Fruit fly (Drosophila melanogaster): ENCODE results near the gene rudhira.

- TF ChIP-seq EcR (GFP tag; optimal IDR thresholded peaks at IDR 0.05): no peak
- TF ChIP-seq Dll (optimal IDR thresholded peaks at IDR 0.05): no peak
- TF ChIP-seq psq (optimal IDR thresholded peaks at IDR 0.05): no peak
- no peak for TF ChIP-seq pan (optimal IDR thresholded peaks at IDR 0.05)
- TF ChIP-seq usp (GFP tag; optimal IDR thresholded peaks at IDR 0.05): no peak
- TF ChIP-seq CG8478 (optimal IDR thresholded peaks at IDR 0.05): no peak
These were observed 70.3 kb downstream of the rudhira start, which contains the start of the genes CG10353 and SelG for dm6 chrX:11886976-11887375.

Data from whole organism.